Worm (Caenorhabditis elegans) whole organism, midembryonic: Measurements from ENCODE around the gene npl-4.1.

ENCODE experiments used
- T22C8.4 ChIP-seq: fragments of 200-800 bp; sonication (Bioruptor generic); IDR thresholded peaks from 2 replicates; pipeline ENCODE4 v1.3.6; 2022; ENCODE audit warnings: missing genetic modification characterization, missing compliant biosample characterization
- cog-1 ChIP-seq: sonication (generic microtip); optimal IDR thresholded peaks from 2 replicates; lab custom pipeline; 2016; ENCODE audit warnings: missing genetic modification characterization, missing compliant biosample characterization
- flt-1 ChIP-seq: fragments of 200-800 bp; sonication (Bioruptor generic); IDR thresholded peaks from 2 replicates; pipeline ENCODE4 v1.3.6; 2022; ENCODE audit warnings: missing genetic modification characterization, missing compliant biosample characterization
- klf-2 ChIP-seq: fragments of 200-800 bp; sonication (Bioruptor generic); conservative IDR thresholded peaks from 2 replicates; pipeline ENCODE4 v1.3.6; 2022; ENCODE audit warnings: missing genetic modification reagents, missing genetic modification characterization, missing compliant biosample characterization
- med-1 ChIP-seq: sonication (generic microtip); optimal IDR thresholded peaks from 2 replicates; lab custom pipeline; 2017; ENCODE audit warnings: missing genetic modification characterization, mild to moderate bottlenecking, missing compliant biosample characterization, antibody characterized with exemption, missing genetic modification reagents; ENCODE audit not compliant: insufficient read depth
- ref-1 ChIP-seq: fragments of 200-800 bp; sonication (Bioruptor generic); conservative IDR thresholded peaks from 2 replicates; pipeline ENCODE4 v1.3.6; 2022; ENCODE audit warnings: missing genetic modification reagents, missing genetic modification characterization, missing compliant biosample characterization
- tab-1 ChIP-seq: fragments of 200-800 bp; sonication (Bioruptor generic); IDR thresholded peaks from 2 replicates; pipeline ENCODE4 v1.3.6; 2022; ENCODE audit warnings: missing genetic modification characterization, missing compliant biosample characterization
- ztf-23 ChIP-seq: fragments of 200-800 bp; sonication (Bioruptor generic); IDR thresholded peaks from 2 replicates; pipeline ENCODE4 v1.3.6; 2022; ENCODE audit warnings: missing genetic modification reagents, missing genetic modification characterization, missing compliant biosample characterization
- ztf-29 ChIP-seq: fragments of 200-800 bp; sonication (Bioruptor generic); IDR thresholded peaks from 2 replicates; pipeline ENCODE4 v1.3.6; 2022; ENCODE audit warnings: missing genetic modification reagents, missing genetic modification characterization, missing compliant biosample characterization

npl-4.1 gene

DNA sequence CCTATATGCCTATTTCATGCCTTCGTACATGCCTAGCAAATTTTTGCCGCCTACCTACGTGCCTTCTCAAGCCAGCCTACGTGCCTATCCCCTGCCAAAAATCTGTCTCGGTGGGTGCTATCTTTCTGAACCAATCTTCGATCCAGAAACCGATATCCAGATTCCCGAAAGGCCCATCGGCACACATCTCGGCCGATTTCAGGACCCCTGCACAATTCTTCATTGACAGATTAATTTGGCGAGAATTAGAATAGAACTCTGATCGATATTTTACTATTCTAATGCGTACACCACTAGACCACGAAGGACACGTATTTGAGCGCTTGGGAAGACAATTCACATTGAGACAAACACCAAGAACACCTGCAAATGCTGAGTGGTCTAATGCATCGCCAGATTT lies 36.4 kb downstream of the npl-4.1 start:
- TF ChIP-seq flt-1 (GFP tag; lab: Robert Waterston, UW) (peak; percentile 74; the same call in 1 of the 2 replicates), med-1 (GFP tag; lab: Kevin White, UChicago) (no peak)

DNA sequence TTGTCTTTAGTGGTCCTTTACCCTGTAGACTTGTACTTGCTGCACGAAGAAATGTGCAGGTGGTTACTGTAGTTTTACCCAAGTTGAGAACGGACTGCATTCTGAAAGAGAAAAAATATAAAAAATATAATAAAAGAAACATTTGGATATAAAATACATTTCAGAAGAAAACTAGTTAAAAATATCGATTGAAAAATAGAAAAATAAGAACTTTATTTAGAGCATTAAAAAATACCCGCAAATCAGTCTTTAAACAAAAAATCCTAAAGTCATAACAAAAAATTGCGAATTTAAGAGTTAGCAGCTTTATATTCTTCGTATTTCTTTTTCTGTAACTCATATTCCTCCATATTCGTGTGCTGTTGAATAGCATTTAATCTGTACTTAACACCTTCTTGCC lies 37.7 kb downstream of the npl-4.1 start, which contains the start of gene C25H3.7:
TSS of gene C25H3.7 (minus strand) at position 101 of the 400 bp plus-strand sequence.
- TF ChIP-seq ztf-29 (GFP tag; lab: Robert Waterston, UW) (no peak), flt-1 (GFP tag; lab: Robert Waterston, UW) (no peak), ztf-23 (GFP tag; lab: Robert Waterston, UW) (no peak), T22C8.4 (GFP tag; lab: Robert Waterston, UW) (no peak), med-1 (GFP tag; lab: Kevin White, UChicago) (no peak), ref-1 (GFP tag; lab: Robert Waterston, UW) (no peak)

DNA sequence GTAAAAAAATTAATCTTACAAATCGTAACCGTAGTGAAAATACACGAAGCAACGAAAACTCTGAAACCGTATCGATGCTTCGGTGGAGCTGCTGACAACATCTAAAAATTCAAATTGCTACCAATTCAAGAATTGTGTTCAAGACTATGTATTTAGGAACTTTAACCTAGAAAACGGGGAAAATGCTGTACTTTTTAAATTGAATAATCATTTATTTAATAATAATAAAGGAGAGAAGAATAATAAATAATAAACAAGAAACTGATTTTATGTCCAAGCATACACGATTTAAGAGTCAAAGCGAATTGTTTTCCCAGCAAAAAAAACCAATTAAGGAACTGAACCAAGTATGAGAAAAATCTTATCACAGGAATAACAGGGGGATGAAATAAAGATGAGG lies 38.4 kb downstream of the npl-4.1 start, which contains the start of gene C25H3.17:
TSS of gene C25H3.17 (minus strand) at position 101 of the 400 bp plus-strand sequence.
- TF ChIP-seq ref-1 (GFP tag; lab: Robert Waterston, UW) (no peak), cog-1 (tag; lab: Kevin White, UChicago) (no peak), med-1 (GFP tag; lab: Kevin White, UChicago) (no peak), ztf-29 (GFP tag; lab: Robert Waterston, UW) (no peak), flt-1 (GFP tag; lab: Robert Waterston, UW) (no peak), klf-2 (GFP tag; lab: Robert Waterston, UW) (no peak)

DNA sequence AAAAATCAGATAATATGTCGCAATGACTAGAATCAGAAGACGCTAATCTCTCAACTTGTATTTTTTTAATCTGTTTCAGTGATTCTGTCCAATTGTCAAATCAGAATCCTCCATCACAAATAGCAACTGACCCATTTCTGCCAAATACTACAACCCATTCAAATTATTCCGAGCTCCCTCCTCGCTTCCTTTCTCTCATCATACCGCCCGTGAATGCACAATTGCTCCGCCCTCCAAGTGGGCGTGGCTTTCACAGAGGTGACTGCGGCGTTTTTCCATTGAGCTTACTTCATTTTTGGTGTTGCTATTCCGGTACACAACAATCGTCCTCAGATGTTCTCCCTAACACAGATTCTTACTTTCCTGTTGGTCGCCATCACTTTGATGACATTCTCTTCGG lies 49.6 kb downstream of the npl-4.1 start, which contains the start of gene flp-27:
TSS of gene flp-27 (plus strand) at position 301 of the 400 bp plus-strand sequence.
- TF ChIP-seq med-1 (GFP tag; lab: Kevin White, UChicago) (no peak), flt-1 (GFP tag; lab: Robert Waterston, UW) (no peak), klf-2 (GFP tag; lab: Robert Waterston, UW) (no peak), ztf-29 (GFP tag; lab: Robert Waterston, UW) (no peak), cog-1 (tag; lab: Kevin White, UChicago) (no peak), ref-1 (GFP tag; lab: Robert Waterston, UW) (no peak), ztf-23 (GFP tag; lab: Robert Waterston, UW) (no peak), tab-1 (GFP tag; lab: Robert Waterston, UW) (no peak)
